Fruit fly (Drosophila melanogaster): ENCODE data around the gene ND-42.

Gene ND-42

DNA sequence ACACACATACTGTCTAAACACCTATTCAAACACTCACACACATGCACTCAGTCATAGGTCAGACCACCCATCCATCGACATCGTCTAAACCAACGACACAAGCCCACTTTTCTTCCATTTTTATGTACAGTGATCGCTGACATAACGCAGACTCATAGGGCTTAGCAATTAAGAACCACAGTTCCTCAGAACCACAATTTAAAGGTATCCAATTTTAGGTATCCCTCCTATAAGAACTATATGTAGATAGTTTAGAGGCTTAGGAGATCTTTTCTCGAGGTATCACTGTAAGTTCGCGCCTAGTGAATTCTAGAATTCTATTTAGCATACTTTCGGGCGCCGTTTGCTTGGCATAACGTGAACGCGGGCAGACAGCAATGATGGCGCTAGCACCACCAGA is 34.6 kb upstream of the ND-42 start:
- TF ChIP-seq CG15710 (tag; optimal IDR thresholded peaks at IDR 0.05) (peak; percentile 60), gl (tag; optimal IDR thresholded peaks at IDR 0.05) (no peak), CG32121 (GFP tag; IDR thresholded peaks at IDR 0.05) (peak; percentile 72), EcR (GFP tag; optimal IDR thresholded peaks at IDR 0.05) (no peak), rn (GFP tag; IDR thresholded peaks at IDR 0.05) (peak; percentile 52; the same call in 1 of the 2 replicates), CG14655 (GFP tag; optimal IDR thresholded peaks at IDR 0.05) (peak; percentile 70), Snoo (tag; optimal IDR thresholded peaks at IDR 0.05) (peak; percentile 40), CG4496 (GFP tag; IDR thresholded peaks at IDR 0.05) (peak; percentile 85), D1 (tag; optimal IDR thresholded peaks at IDR 0.05) (no peak), CG13204 (GFP tag; optimal IDR thresholded peaks at IDR 0.05) (no peak), CG17806 (tag; optimal IDR thresholded peaks at IDR 0.05) (peak; percentile 53), CG10348 (GFP tag; IDR thresholded peaks at IDR 0.05) (peak; percentile 43; the same call in 1 of the 2 replicates), CG9948 (tag; optimal IDR thresholded peaks at IDR 0.05) (peak; percentile 53), CG12605 (GFP tag; IDR thresholded peaks at IDR 0.05) (peak; percentile 49), fd96Ca (GFP tag; IDR thresholded peaks at IDR 0.05) (peak; percentile 86), Pif1B (GFP tag; optimal IDR thresholded peaks at IDR 0.05) (peak; percentile 40), CG34367 (tag; optimal IDR thresholded peaks at IDR 0.05) (peak; percentile 52), CG8159 (tag; optimal IDR thresholded peaks at IDR 0.05) (peak; percentile 48), CG8301 (tag; optimal IDR thresholded peaks at IDR 0.05) (peak; percentile 69), Pif1A (GFP tag; optimal IDR thresholded peaks at IDR 0.05) (peak; percentile 74), Ets98B (GFP tag; IDR thresholded peaks at IDR 0.05) (peak; percentile 84)

DNA sequence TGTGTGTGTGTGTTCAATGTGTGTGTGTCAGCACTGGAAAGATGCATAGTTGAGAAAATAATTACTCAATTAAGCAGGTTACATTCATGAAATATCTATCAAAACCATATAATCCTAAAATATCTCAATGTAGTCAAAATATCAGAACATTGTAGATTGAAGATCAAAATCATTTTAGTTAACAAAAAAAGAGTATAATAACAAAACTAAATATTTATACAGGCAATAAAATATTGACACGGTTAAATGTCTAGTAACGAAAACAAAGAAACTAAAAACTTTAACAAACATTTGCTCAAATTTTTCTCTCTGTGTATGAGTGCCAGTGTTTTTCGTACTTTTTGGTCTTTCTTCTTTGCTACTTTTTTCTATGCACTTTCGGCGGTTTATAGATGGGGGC is 28.6 kb upstream of the ND-42 start:
- TF ChIP-seq Pif1B (GFP tag; optimal IDR thresholded peaks at IDR 0.05) (no peak), CG17806 (tag; optimal IDR thresholded peaks at IDR 0.05) (peak; percentile 4), Pif1A (GFP tag; optimal IDR thresholded peaks at IDR 0.05) (no peak), CG15710 (tag; optimal IDR thresholded peaks at IDR 0.05) (peak; percentile 27), CG8159 (tag; optimal IDR thresholded peaks at IDR 0.05) (peak; percentile 55), Ets98B (GFP tag; IDR thresholded peaks at IDR 0.05) (no peak), CG32121 (GFP tag; IDR thresholded peaks at IDR 0.05) (no peak)

DNA sequence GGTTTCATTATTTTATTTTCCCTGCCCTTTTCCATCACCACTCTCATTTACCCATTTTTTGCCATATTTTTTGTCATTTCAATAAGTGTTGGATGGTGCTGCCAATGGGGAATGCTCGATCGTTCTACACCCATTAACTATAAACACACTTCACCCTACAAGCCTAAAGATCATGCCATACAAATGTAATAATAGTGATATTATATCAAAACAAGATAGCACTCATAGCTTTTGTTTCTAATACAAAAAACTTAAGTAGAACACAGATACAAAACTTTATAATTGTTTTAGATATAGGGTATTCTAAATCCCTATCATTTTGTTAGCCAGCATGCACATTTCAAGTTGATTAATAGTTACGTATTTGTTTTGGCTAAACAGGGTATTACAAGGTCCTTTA is 27.9 kb upstream of the ND-42 start:
- TF ChIP-seq Ets98B (GFP tag; IDR thresholded peaks at IDR 0.05), result no peak
- no peak for TF ChIP-seq CG13204 (GFP tag; optimal IDR thresholded peaks at IDR 0.05)
- no peak for TF ChIP-seq CG4496 (GFP tag; IDR thresholded peaks at IDR 0.05)
- peak; percentile 5 for TF ChIP-seq Pif1A (GFP tag; optimal IDR thresholded peaks at IDR 0.05)
- no peak for TF ChIP-seq CG10348 (GFP tag; IDR thresholded peaks at IDR 0.05)
- TF ChIP-seq Pif1B (GFP tag; optimal IDR thresholded peaks at IDR 0.05), result no peak

DNA sequence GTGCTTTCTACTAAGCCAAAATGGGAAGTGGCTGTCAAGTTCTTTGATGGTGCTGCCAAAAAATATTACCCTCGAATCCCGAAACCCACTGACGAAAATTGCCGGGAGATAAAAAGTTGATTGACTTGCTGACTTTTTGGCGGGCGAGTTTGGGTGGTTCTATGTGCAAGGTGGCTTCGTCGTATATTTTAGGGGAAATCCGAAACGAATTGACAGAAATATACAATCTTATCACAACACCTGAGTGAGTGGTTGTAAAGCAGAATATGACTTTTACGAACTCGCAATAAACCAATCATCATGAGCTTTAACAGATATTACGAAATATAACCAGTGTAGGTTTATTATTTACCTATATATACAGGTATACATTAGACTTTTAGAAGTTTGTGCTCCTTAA is 24.0 kb upstream of the ND-42 start:
- TF ChIP-seq CG14655 (GFP tag; optimal IDR thresholded peaks at IDR 0.05) (no peak), rn (GFP tag; IDR thresholded peaks at IDR 0.05) (no peak), Pif1A (GFP tag; optimal IDR thresholded peaks at IDR 0.05) (no peak), Pif1B (GFP tag; optimal IDR thresholded peaks at IDR 0.05) (no peak), Ets98B (GFP tag; IDR thresholded peaks at IDR 0.05) (no peak), CG12605 (GFP tag; IDR thresholded peaks at IDR 0.05) (no peak), gl (tag; optimal IDR thresholded peaks at IDR 0.05) (no peak), Snoo (tag; optimal IDR thresholded peaks at IDR 0.05) (no peak), CG17806 (tag; optimal IDR thresholded peaks at IDR 0.05) (no peak), CG8301 (tag; optimal IDR thresholded peaks at IDR 0.05) (no peak), EcR (GFP tag; optimal IDR thresholded peaks at IDR 0.05) (no peak), CG8159 (tag; optimal IDR thresholded peaks at IDR 0.05) (no peak), CG13204 (GFP tag; optimal IDR thresholded peaks at IDR 0.05) (no peak), CG9948 (tag; optimal IDR thresholded peaks at IDR 0.05) (no peak), CG34367 (tag; optimal IDR thresholded peaks at IDR 0.05) (no peak), CG15710 (tag; optimal IDR thresholded peaks at IDR 0.05) (no peak), fd96Ca (GFP tag; IDR thresholded peaks at IDR 0.05) (no peak)

DNA sequence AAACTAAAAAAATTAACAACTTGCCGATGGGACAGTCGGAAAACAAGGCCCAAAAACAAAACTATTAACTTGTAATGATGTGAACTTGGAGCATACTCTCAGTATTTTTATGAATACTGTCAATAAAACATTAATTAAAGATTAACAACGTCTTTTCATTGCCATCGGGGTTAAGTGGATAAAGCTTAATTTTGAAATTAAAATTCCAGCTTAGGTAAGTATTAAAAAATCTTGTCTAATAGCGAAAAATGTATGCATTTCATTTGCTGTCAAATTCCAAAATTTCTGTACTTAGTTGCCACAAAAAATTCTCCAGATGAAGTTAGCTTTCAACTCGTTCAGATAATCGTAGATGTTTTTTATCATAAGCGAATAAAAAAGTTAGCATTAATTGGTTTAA is 13.1 kb upstream of the ND-42 start, which contains the start of gene Theg:
Theg (plus strand) TSS at position 301 of the 400 bp plus-strand sequence.
- TF ChIP-seq CG15710 (tag; optimal IDR thresholded peaks at IDR 0.05), result no peak
- TF ChIP-seq CG14655 (GFP tag; optimal IDR thresholded peaks at IDR 0.05), result no peak
- no peak for TF ChIP-seq rn (GFP tag; IDR thresholded peaks at IDR 0.05)
- TF ChIP-seq EcR (GFP tag; optimal IDR thresholded peaks at IDR 0.05), result no peak
- no peak for TF ChIP-seq Snoo (tag; optimal IDR thresholded peaks at IDR 0.05)
- no peak for TF ChIP-seq CG13204 (GFP tag; optimal IDR thresholded peaks at IDR 0.05)
- no peak for TF ChIP-seq Pif1A (GFP tag; optimal IDR thresholded peaks at IDR 0.05)
- no peak for TF ChIP-seq CG8301 (tag; optimal IDR thresholded peaks at IDR 0.05)

DNA sequence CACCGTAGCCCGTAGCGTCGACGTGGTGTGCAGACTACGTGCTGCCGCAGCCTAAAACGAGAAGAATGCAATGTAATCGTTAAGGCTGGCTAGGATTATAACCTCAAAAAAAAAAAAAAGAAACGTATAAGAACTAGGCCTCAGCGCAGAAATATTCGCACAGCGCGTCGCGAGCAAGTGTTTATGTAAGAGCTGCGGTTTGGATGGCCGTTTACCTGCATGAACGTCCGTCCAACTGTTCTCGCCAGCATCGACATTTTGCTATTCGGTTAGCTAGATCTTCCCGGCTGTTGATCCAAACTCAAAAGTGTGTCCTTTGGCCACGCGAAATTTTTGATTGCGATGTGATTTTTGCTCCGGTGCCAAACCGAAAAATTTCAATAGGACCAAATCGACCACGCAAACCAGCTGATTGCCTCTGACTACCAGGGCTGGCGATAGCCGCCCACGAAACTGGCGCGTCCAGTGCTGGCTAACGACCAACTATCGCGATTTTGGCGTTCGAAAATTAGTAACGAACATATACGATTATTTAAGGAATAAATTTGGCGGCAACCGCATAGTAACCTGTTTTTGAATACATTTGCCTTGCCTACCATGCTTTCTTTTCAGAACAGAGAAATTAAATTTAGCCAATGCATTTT is 8.6 kb upstream of the ND-42 start, which contains the start of gene Idh3b:
Idh3b (minus strand) TSS at position 606 of the 644 bp plus-strand sequence.
- TF ChIP-seq CG12605 (GFP tag; IDR thresholded peaks at IDR 0.05) (no peak), CG32121 (GFP tag; IDR thresholded peaks at IDR 0.05) (no peak), rn (GFP tag; IDR thresholded peaks at IDR 0.05) (0 out of 2 replicates have a peak, but pooled peaks have one; percentile 27), Snoo (tag; optimal IDR thresholded peaks at IDR 0.05) (peak; percentile 43), CG15710 (tag; optimal IDR thresholded peaks at IDR 0.05) (peak; percentile 29), CG4496 (GFP tag; IDR thresholded peaks at IDR 0.05) (peak; percentile 69)

Measured in whole organism, pupa.